Fruit fly (Drosophila melanogaster): ENCODE results near the gene CG3793.

Gene CG3793

dm6 chr2L:15746600-15747393, 17.2 kb upstream of the CG3793 start (continued):
- TF ChIP-seq tna (GFP tag; IDR thresholded peaks at IDR 0.05; ENCODE audit: partially characterized antibody) (no peak), CG10565 (GFP tag; optimal IDR thresholded peaks at IDR 0.05) (no peak), Hr3 (GFP tag; optimal IDR thresholded peaks at IDR 0.05) (peak; percentile 91), NC2α (GFP tag; optimal IDR thresholded peaks at IDR 0.05) (no peak), twi (tag; optimal IDR thresholded peaks at IDR 0.05) (peak; percentile 94), CG18011 (GFP tag; optimal IDR thresholded peaks at IDR 0.05) (peak; percentile 65), Trl (optimal IDR thresholded peaks at IDR 0.05) (no peak), Trl (GFP tag; optimal IDR thresholded peaks at IDR 0.05) (no peak), Eip74EF (GFP tag; optimal IDR thresholded peaks at IDR 0.05) (peak in 1 of 2 experiments; percentile 90), CG31388 (GFP tag; optimal IDR thresholded peaks at IDR 0.05) (peak; percentile 72), CG6683 (GFP tag; optimal IDR thresholded peaks at IDR 0.05) (peak; percentile 83), ase (GFP tag; IDR thresholded peaks at IDR 0.05) (peak; percentile 78; the same call in 2 of the 3 replicates), knrl (GFP tag; IDR thresholded peaks at IDR 0.05; ENCODE audit: partially characterized antibody) (no peak), CG7987 (GFP tag; optimal IDR thresholded peaks at IDR 0.05) (peak; percentile 22), grau (tag; optimal IDR thresholded peaks at IDR 0.05) (peak; percentile 95), br (optimal IDR thresholded peaks at IDR 0.05) (no peak), klu (GFP tag; IDR thresholded peaks at IDR 0.05) (peak; percentile 75; the same call in 1 of the 2 replicates), CG10654 (GFP tag; optimal IDR thresholded peaks at IDR 0.05) (peak; percentile 81), mld (GFP tag; IDR thresholded peaks at IDR 0.05; ENCODE audit: partially characterized antibody) (no peak), gsb (GFP tag; IDR thresholded peaks at IDR 0.05) (no peak), Lhr (GFP tag; optimal IDR thresholded peaks at IDR 0.05) (peak; percentile 55), CG1529 (GFP tag; optimal IDR thresholded peaks at IDR 0.05) (peak; percentile 84), CG7271 (tag; optimal IDR thresholded peaks at IDR 0.05) (peak; percentile 81), CG6689 (GFP tag; IDR thresholded peaks at IDR 0.05) (peak; percentile 92), insv (GFP tag; optimal IDR thresholded peaks at IDR 0.05) (peak in 1 of 2 experiments; percentile 27), Drgx (GFP tag; IDR thresholded peaks at IDR 0.05) (peak; percentile 69), pros (GFP tag; optimal IDR thresholded peaks at IDR 0.05) (peak; percentile 54), sug (tag; optimal IDR thresholded peaks at IDR 0.05) (peak; percentile 92), CG8924 (tag; optimal IDR thresholded peaks at IDR 0.05) (peak; percentile 96), gt (GFP tag; IDR thresholded peaks at IDR 0.05) (peak; percentile 66), HLH3B (GFP tag; IDR thresholded peaks at IDR 0.05) (peak; percentile 73), yki (optimal IDR thresholded peaks at IDR 0.05) (no peak), CG8944 (GFP tag; optimal IDR thresholded peaks at IDR 0.05) (peak; percentile 30), abd-A (tag; optimal IDR thresholded peaks at IDR 0.05) (no peak), CG6854 (GFP tag; optimal IDR thresholded peaks at IDR 0.05) (peak; percentile 81), CG2202 (tag; optimal IDR thresholded peaks at IDR 0.05) (peak; percentile 73), toy (GFP tag; IDR thresholded peaks at IDR 0.05) (peak; percentile 51; the same call in 1 of the 2 replicates), Nf-YB (GFP tag; optimal IDR thresholded peaks at IDR 0.05) (peak; percentile 83), Mes4 (GFP tag; optimal IDR thresholded peaks at IDR 0.05) (peak; percentile 18), unc-4 (GFP tag; IDR thresholded peaks at IDR 0.05; ENCODE audit: partially characterized antibody) (no peak), ac (GFP tag; optimal IDR thresholded peaks at IDR 0.05) (peak; percentile 74), danr (GFP tag; IDR thresholded peaks at IDR 0.05) (peak; percentile 61; the same call in 1 of the 2 replicates), CG7357 (GFP tag; IDR thresholded peaks at IDR 0.05) (peak; percentile 67), Rfx (GFP tag; IDR thresholded peaks at IDR 0.05) (peak; percentile 78), prd (optimal IDR thresholded peaks at IDR 0.05) (no peak), prd (GFP tag; IDR thresholded peaks at IDR 0.05) (peak; percentile 80), Xrp1 (GFP tag; IDR thresholded peaks at IDR 0.05) (peak; percentile 91), schlank (tag; optimal IDR thresholded peaks at IDR 0.05) (peak; percentile 1), Hsf (GFP tag; optimal IDR thresholded peaks at IDR 0.05) (peak; percentile 41), sqz (GFP tag; optimal IDR thresholded peaks at IDR 0.05) (peak; percentile 74)

Measured in whole organism, embryonic.